Worm (Caenorhabditis elegans): ENCODE measurements around the gene K08C7.7.

DNA sequence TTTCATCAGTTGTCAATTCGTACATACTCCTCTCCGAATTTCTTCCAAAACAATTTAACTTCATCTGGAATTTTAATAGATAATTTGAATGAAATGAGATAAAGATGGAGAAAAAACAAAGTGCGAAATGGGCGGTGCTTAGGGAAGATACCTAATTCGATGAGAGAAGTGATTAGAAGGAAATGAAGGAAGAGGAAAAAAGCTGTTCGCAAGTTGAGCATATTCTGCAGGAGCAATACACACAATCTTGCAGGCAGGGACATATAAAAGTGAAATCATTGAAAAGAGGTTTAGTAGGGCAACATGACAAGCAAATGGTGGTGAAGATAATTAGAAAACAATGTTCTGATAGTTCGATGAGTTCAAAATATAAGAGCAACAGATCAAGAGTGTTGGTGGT, 47.5 kb downstream of the K08C7.7 start, which contains the start of gene glb-21:
- TF ChIP-seq W03F9.2 (tag; optimal IDR thresholded peaks at IDR 0.05) (no peak), dao-5 (tag; optimal IDR thresholded peaks at IDR 0.05) (no peak)

Measured in whole organism, L4/young adult.